Worm (Caenorhabditis elegans) whole organism, late embryonic: Measurements from ENCODE around the gene pac-1.

ENCODE experiments used
- C08G9.2 ChIP-seq: sonication (generic microtip); optimal IDR thresholded peaks from 2 replicates; lab custom pipeline; 2016; ENCODE audit warnings: mild to moderate bottlenecking, missing genetic modification characterization, moderate library complexity, missing compliant biosample characterization
- F13H6.1 ChIP-seq: sonication (generic microtip); optimal IDR thresholded peaks from 2 replicates; lab custom pipeline; 2016; ENCODE audit warnings: missing genetic modification characterization, missing compliant biosample characterization
- K02D7.2 ChIP-seq: sonication (generic microtip); optimal IDR thresholded peaks from 2 replicates; lab custom pipeline; 2017; ENCODE audit warnings: mild to moderate bottlenecking, missing genetic modification characterization, missing compliant biosample characterization
- T23F11.4 ChIP-seq: fragments of 200-800 bp; sonication (Bioruptor generic); optimal IDR thresholded peaks from 2 replicates; lab custom pipeline; 2018; ENCODE audit warnings: mild to moderate bottlenecking, missing genetic modification characterization, missing compliant biosample characterization
- ama-1 ChIP-seq: fragments of 150-350 bp; optimal IDR thresholded peaks from 2 replicates; lab custom pipeline; 2014
- ceh-30 ChIP-seq: fragments of 150-350 bp; optimal IDR thresholded peaks from 2 replicates; lab custom pipeline; 2014; ENCODE audit warnings: missing biosample characterization, missing genetic modification characterization
- ceh-31 ChIP-seq: sonication (generic microtip); optimal IDR thresholded peaks from 2 replicates; lab custom pipeline; 2016; ENCODE audit warnings: missing genetic modification characterization, missing compliant biosample characterization
- ceh-34 ChIP-seq: sonication (generic microtip); optimal IDR thresholded peaks from 2 replicates; lab custom pipeline; 2016; ENCODE audit warnings: mild to moderate bottlenecking, missing genetic modification characterization, missing compliant biosample characterization
- ceh-45 ChIP-seq: fragments of 200-800 bp; sonication (Bioruptor generic); IDR thresholded peaks from 2 replicates; pipeline ENCODE4 v1.3.6; 2022; ENCODE audit warnings: missing genetic modification reagents, missing genetic modification characterization, missing compliant biosample characterization
- che-1 ChIP-seq: sonication (generic microtip); optimal IDR thresholded peaks from 2 replicates; lab custom pipeline; 2016; ENCODE audit warnings: mild to moderate bottlenecking, missing genetic modification characterization, missing compliant biosample characterization
- dmd-4 ChIP-seq: sonication (generic microtip); optimal IDR thresholded peaks from 2 replicates; lab custom pipeline; 2016; ENCODE audit warnings: borderline replicate concordance, missing genetic modification characterization, missing compliant biosample characterization
- dve-1 ChIP-seq: sonication (generic microtip); optimal IDR thresholded peaks from 2 replicates; lab custom pipeline; 2017; ENCODE audit warnings: antibody characterized with exemption, mild to moderate bottlenecking, missing genetic modification characterization, missing compliant biosample characterization
- ets-4 ChIP-seq: sonication (generic microtip); optimal IDR thresholded peaks from 2 replicates; lab custom pipeline; 2016; ENCODE audit warnings: missing genetic modification characterization, missing compliant biosample characterization
- eyg-1 ChIP-seq: sonication (generic microtip); optimal IDR thresholded peaks from 2 replicates; lab custom pipeline; 2016; ENCODE audit warnings: missing genotype, missing genetic modification characterization, missing compliant biosample characterization
- fax-1 ChIP-seq: sonication (generic microtip); optimal IDR thresholded peaks from 2 replicates; lab custom pipeline; 2016; ENCODE audit warnings: missing genotype, missing genetic modification characterization, missing compliant biosample characterization
- fkh-10 ChIP-seq: fragments of 150-350 bp; optimal IDR thresholded peaks from 2 replicates; lab custom pipeline; 2014; ENCODE audit warnings: missing biosample characterization, missing genetic modification reagents, missing genetic modification characterization
- fkh-6 ChIP-seq: sonication (generic microtip); optimal IDR thresholded peaks from 2 replicates; lab custom pipeline; 2016; ENCODE audit warnings: missing genetic modification characterization, missing compliant biosample characterization
- gmeb-2 ChIP-seq: sonication (generic microtip); optimal IDR thresholded peaks from 2 replicates; lab custom pipeline; 2016; ENCODE audit warnings: missing genetic modification characterization, inconsistent platforms, missing compliant biosample characterization
- hlh-13 ChIP-seq: fragments of 200-800 bp; sonication (Bioruptor generic); optimal IDR thresholded peaks from 2 replicates; lab custom pipeline; 2018; ENCODE audit warnings: mild to moderate bottlenecking, missing genetic modification characterization, missing compliant biosample characterization
- hlh-15 ChIP-seq: sonication (generic microtip); optimal IDR thresholded peaks from 2 replicates; lab custom pipeline; 2016; ENCODE audit warnings: missing genetic modification characterization, missing compliant biosample characterization
- hlh-6 ChIP-seq: sonication (generic microtip); optimal IDR thresholded peaks from 2 replicates; lab custom pipeline; 2016; ENCODE audit warnings: missing genotype, missing genetic modification characterization, missing compliant biosample characterization
- hlh-8 ChIP-seq: sonication (generic microtip); optimal IDR thresholded peaks from 2 replicates; lab custom pipeline; 2016; ENCODE audit warnings: missing genotype, missing genetic modification characterization, missing compliant biosample characterization
- madf-2 ChIP-seq: sonication (generic microtip); optimal IDR thresholded peaks from 2 replicates; lab custom pipeline; 2017; ENCODE audit warnings: missing genetic modification characterization, missing compliant biosample characterization
- nfya-1 ChIP-seq: sonication (generic microtip); optimal IDR thresholded peaks from 2 replicates; lab custom pipeline; 2017; ENCODE audit warnings: missing genetic modification characterization, mild to moderate bottlenecking, missing compliant biosample characterization, antibody characterized with exemption, moderate library complexity
- nhr-11 ChIP-seq: fragments of 150-350 bp; optimal IDR thresholded peaks from 2 replicates; lab custom pipeline; 2014; ENCODE audit warnings: missing biosample characterization, missing genetic modification characterization
- odd-2 ChIP-seq: sonication (generic microtip); optimal IDR thresholded peaks from 2 replicates; lab custom pipeline; 2017; ENCODE audit warnings: antibody characterized with exemption, mild to moderate bottlenecking, missing genetic modification characterization, missing compliant biosample characterization
- pag-3 ChIP-seq: sonication (generic microtip); optimal IDR thresholded peaks from 2 replicates; lab custom pipeline; 2016; ENCODE audit warnings: missing compliant biosample characterization, missing genetic modification characterization, borderline replicate concordance
- pat-9 ChIP-seq: fragments of 200-800 bp; sonication (Bioruptor generic); optimal IDR thresholded peaks from 2 replicates; lab custom pipeline; 2018; ENCODE audit warnings: mild to moderate bottlenecking, missing genetic modification characterization, moderate library complexity, missing compliant biosample characterization
- pqm-1 ChIP-seq: sonication (generic microtip); optimal IDR thresholded peaks from 2 replicates; lab custom pipeline; 2016; ENCODE audit warnings: missing genetic modification characterization, missing compliant biosample characterization
- ref-2 ChIP-seq: sonication (generic microtip); optimal IDR thresholded peaks from 2 replicates; lab custom pipeline; 2016; ENCODE audit warnings: missing genetic modification characterization, missing compliant biosample characterization
- rnt-1 ChIP-seq: sonication (generic microtip); optimal IDR thresholded peaks from 2 replicates; lab custom pipeline; 2016; ENCODE audit warnings: missing genetic modification characterization, missing compliant biosample characterization
- sdc-2 ChIP-seq: sonication (generic microtip); optimal IDR thresholded peaks from 2 replicates; lab custom pipeline; 2016; ENCODE audit warnings: missing genotype, missing genetic modification characterization, missing compliant biosample characterization
- sox-2 ChIP-seq: fragments of 200-800 bp; sonication (Bioruptor generic); IDR thresholded peaks from 2 replicates; pipeline ENCODE4 v1.3.6; 2022; ENCODE audit warnings: missing genetic modification reagents, missing genetic modification characterization, missing compliant biosample characterization
- tbx-2 ChIP-seq: sonication (generic microtip); optimal IDR thresholded peaks from 2 replicates; lab custom pipeline; 2016; ENCODE audit warnings: missing genetic modification characterization, missing compliant biosample characterization
- tbx-7 ChIP-seq: sonication (generic microtip); optimal IDR thresholded peaks from 2 replicates; lab custom pipeline; 2016; ENCODE audit warnings: missing genotype, missing genetic modification characterization, missing compliant biosample characterization
- ttx-3 ChIP-seq: sonication (generic microtip); optimal IDR thresholded peaks from 2 replicates; lab custom pipeline; 2016; ENCODE audit warnings: missing genetic modification reagents, missing genetic modification characterization, missing compliant biosample characterization
- unc-86 ChIP-seq: sonication (generic microtip); optimal IDR thresholded peaks from 2 replicates; lab custom pipeline; 2016; ENCODE audit warnings: missing genetic modification characterization, missing compliant biosample characterization
- ztf-16 ChIP-seq: sonication (generic microtip); optimal IDR thresholded peaks from 2 replicates; lab custom pipeline; 2017; ENCODE audit warnings: missing genetic modification characterization, missing compliant biosample characterization

The pac-1 gene

ce11 chrIII:8449160-8449807, 45.5 kb upstream of the pac-1 start, which contains the start of gene mrpl-32:
Gene mrpl-32 (plus strand): TSS chrIII:8449757.
- no peak for TF ChIP-seq odd-2 (tag; lab: Kevin White, UChicago)
- TF ChIP-seq fax-1: no peak
- TF ChIP-seq ztf-16 (tag; lab: Kevin White, UChicago): no peak
- no peak for TF ChIP-seq T23F11.4 (GFP tag; lab: Kevin White, UChicago)
- TF ChIP-seq ttx-3: no peak
- no peak for TF ChIP-seq ets-4
- no peak for TF ChIP-seq ref-2 (tag; lab: Kevin White, UChicago)
- TF ChIP-seq hlh-15 (tag; lab: Kevin White, UChicago): no peak
- no peak for TF ChIP-seq gmeb-2 (tag; lab: Kevin White, UChicago)
- no peak for TF ChIP-seq unc-86 (tag; lab: Kevin White, UChicago)
- no peak for TF ChIP-seq C08G9.2
- no peak for TF ChIP-seq tbx-7 (tag; lab: Kevin White, UChicago)
- TF ChIP-seq sdc-2: no peak
- TF ChIP-seq pqm-1 (tag; lab: Kevin White, UChicago): no peak
- TF ChIP-seq ceh-34: no peak
- TF ChIP-seq pag-3: no peak
- TF ChIP-seq fkh-6 (tag; lab: Kevin White, UChicago): no peak
- TF ChIP-seq ceh-45 (GFP tag; lab: Robert Waterston, UW): no peak

- TF ChIP-seq sox-2: no peak
- no peak for TF ChIP-seq hlh-8
- TF ChIP-seq nfya-1 (tag; lab: Kevin White, UChicago): no peak
- no peak for TF ChIP-seq nhr-11 (tag; lab: Kevin White, UChicago)
- TF ChIP-seq fax-1: no peak
Measured at ce11 chrIII:8450494-8450893, 44.3 kb upstream of the pac-1 start.

- TF ChIP-seq fkh-10 (GFP tag; lab: Kevin White, UChicago): no peak
- no peak for TF ChIP-seq unc-86 (tag; lab: Kevin White, UChicago)
- TF ChIP-seq hlh-13 (GFP tag; lab: Kevin White, UChicago): no peak
- no peak for TF ChIP-seq madf-2 (tag; lab: Kevin White, UChicago)
- TF ChIP-seq dve-1 (tag; lab: Kevin White, UChicago): no peak
- no peak for TF ChIP-seq ttx-3
- no peak for TF ChIP-seq pat-9 (tag; lab: Kevin White, UChicago)
- TF ChIP-seq ets-4: no peak
- TF ChIP-seq pqm-1 (tag; lab: Kevin White, UChicago): no peak
- TF ChIP-seq nhr-11 (tag; lab: Kevin White, UChicago): no peak
- no peak for TF ChIP-seq ceh-31 (tag; lab: Kevin White, UChicago)
- no peak for TF ChIP-seq tbx-7 (tag; lab: Kevin White, UChicago)
- no peak for TF ChIP-seq dmd-4 (tag; lab: Kevin White, UChicago)
- no peak for TF ChIP-seq che-1 (tag; lab: Kevin White, UChicago)
- TF ChIP-seq hlh-6 (tag; lab: Kevin White, UChicago): no peak
- no peak for TF ChIP-seq rnt-1 (tag; lab: Kevin White, UChicago)
- no peak for TF ChIP-seq ceh-34
- TF ChIP-seq tbx-2 (tag; lab: Kevin White, UChicago): no peak
- no peak for TF ChIP-seq F13H6.1 (tag; lab: Kevin White, UChicago)
- no peak for TF ChIP-seq ama-1 (lab: Kevin White, UChicago)
Measured at ce11 chrIII:8451181-8451580, 43.6 kb upstream of the pac-1 start.

ce11 chrIII:8457605-8458004, 37.2 kb upstream of the pac-1 start:
- TF ChIP-seq pat-9 (tag; lab: Kevin White, UChicago) (no peak), pag-3 (no peak), K02D7.2 (tag; lab: Kevin White, UChicago) (no peak), tbx-2 (tag; lab: Kevin White, UChicago) (no peak), eyg-1 (tag; lab: Kevin White, UChicago) (no peak), ceh-30 (tag; lab: Kevin White, UChicago) (no peak), ztf-16 (tag; lab: Kevin White, UChicago) (no peak)
